Fruit fly (Drosophila melanogaster): ENCODE measurements around the gene narya.

- TF ChIP-seq Pif1A (GFP tag; optimal IDR thresholded peaks at IDR 0.05) (no peak), EcR (GFP tag; optimal IDR thresholded peaks at IDR 0.05) (no peak), Snoo (tag; optimal IDR thresholded peaks at IDR 0.05) (no peak)
These were observed 29.4 kb downstream of the narya start for dm6 chrX:19504170-19504765.
